Worm (Caenorhabditis elegans) whole organism, young adult: Measurements from ENCODE around the gene grd-12.

Experiments
- ZK185.1 ChIP-seq: sonication (generic microtip); optimal IDR thresholded peaks from 2 replicates; lab custom pipeline; 2016; ENCODE audit warnings: mild to moderate bottlenecking, missing genetic modification characterization, missing compliant biosample characterization; ENCODE audit not compliant: poor library complexity, severe bottlenecking
- athp-1 ChIP-seq: sonication (generic microtip); optimal IDR thresholded peaks from 2 replicates; lab custom pipeline; 2017; ENCODE audit warnings: mild to moderate bottlenecking, missing genetic modification characterization, missing compliant biosample characterization
- snpc-4 ChIP-seq, 5 experiments: fragments of 150-350 bp in 1 of 5; sonication (generic microtip) in 4 of 5; optimal IDR thresholded peaks; 2 replicates each; lab custom pipeline; 2014 to 2018; ENCODE audit warnings: missing genetic modification characterization in 5 of 5, missing biosample characterization in 3 of 5, antibody characterized with exemption in 2 of 5, mild to moderate bottlenecking in 2 of 5, missing compliant biosample characterization in 2 of 5, missing genotype in 2 of 5, moderate library complexity in 2 of 5, missing genetic modification reagents in 1 of 5

DNA sequence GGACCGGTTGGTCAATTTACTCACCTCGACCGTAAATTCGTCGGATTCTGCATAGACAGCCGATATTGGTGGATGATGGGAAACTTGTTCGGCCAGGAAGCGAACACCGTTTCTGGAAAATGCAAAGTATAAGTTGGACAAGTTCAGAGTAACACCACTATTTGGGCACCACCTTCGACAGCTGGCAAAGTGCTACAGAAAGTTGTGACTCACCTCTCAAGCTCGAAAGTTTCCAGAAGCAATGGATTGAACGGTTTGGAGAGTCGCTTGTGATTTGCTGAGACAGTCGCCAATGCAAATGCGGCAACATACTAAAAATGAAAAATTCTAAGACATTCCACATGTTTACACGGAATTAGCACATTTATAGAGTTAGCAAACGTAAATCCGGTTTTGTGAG lies 35.0 kb downstream of the grd-12 start:
- TF ChIP-seq athp-1 (tag; lab: Kevin White, UChicago) = no peak
- no peak for TF ChIP-seq ZK185.1
- TF ChIP-seq snpc-4 (GFP tag; optimal IDR thresholded peaks at IDR 0.05; lab: Kevin White, UChicago) = no peak
- TF ChIP-seq snpc-4 (tag; optimal IDR thresholded peaks at IDR 0.05; lab: Kevin White, UChicago) = no peak
